Worm (Caenorhabditis elegans) whole organism, midembryonic: ENCODE data around the gene rad-23.

Experiments used
- flt-1 ChIP-seq: fragments of 200-800 bp; sonication (Bioruptor generic); IDR thresholded peaks from 2 replicates; pipeline ENCODE4 v1.3.6; 2022; ENCODE audit warnings: missing genetic modification characterization, missing compliant biosample characterization
- med-1 ChIP-seq: sonication (generic microtip); optimal IDR thresholded peaks from 2 replicates; lab custom pipeline; 2017; ENCODE audit warnings: missing genetic modification characterization, mild to moderate bottlenecking, missing compliant biosample characterization, antibody characterized with exemption, missing genetic modification reagents; ENCODE audit not compliant: insufficient read depth
- ref-1 ChIP-seq: fragments of 200-800 bp; sonication (Bioruptor generic); conservative IDR thresholded peaks from 2 replicates; pipeline ENCODE4 v1.3.6; 2022; ENCODE audit warnings: missing genetic modification reagents, missing genetic modification characterization, missing compliant biosample characterization
- ztf-29 ChIP-seq: fragments of 200-800 bp; sonication (Bioruptor generic); IDR thresholded peaks from 2 replicates; pipeline ENCODE4 v1.3.6; 2022; ENCODE audit warnings: missing genetic modification reagents, missing genetic modification characterization, missing compliant biosample characterization

ce11 chrII:11634681-11635527 lies 17.6 kb downstream of the rad-23 start:
- TF ChIP-seq ztf-29 (GFP tag; lab: Robert Waterston, UW): peak; percentile 71
- TF ChIP-seq flt-1 (GFP tag; lab: Robert Waterston, UW): peak; percentile 80
- TF ChIP-seq med-1 (GFP tag; lab: Kevin White, UChicago): no peak
- TF ChIP-seq ref-1 (GFP tag; lab: Robert Waterston, UW): no peak
